Fruit fly (Drosophila melanogaster) whole organism, prepupa: ENCODE results near the gene CG16826.

Experiments used
- Blimp-1 ChIP-seq: fragments of 200-800 bp; sonication (Bioruptor generic); optimal IDR thresholded peaks from 3 replicates; lab custom pipeline; 2017; ENCODE audit warnings: missing biosample characterization, missing genetic modification characterization, mild to moderate bottlenecking, moderate library complexity, missing genetic modification reagents
- CG16779 ChIP-seq: fragments of 200-800 bp; sonication (Bioruptor generic); optimal IDR thresholded peaks from 3 replicates; lab custom pipeline; 2017; ENCODE audit warnings: missing biosample characterization, mild to moderate bottlenecking, missing genetic modification characterization
- CG3919 ChIP-seq: fragments of 200-800 bp; sonication (Bioruptor generic); optimal IDR thresholded peaks from 3 replicates; lab custom pipeline; 2016; ENCODE audit warnings: missing biosample characterization, missing genetic modification characterization
- CG6792 ChIP-seq: fragments of 200-800 bp; sonication (Bioruptor generic); optimal IDR thresholded peaks from 3 replicates; lab custom pipeline; 2016; ENCODE audit warnings: missing biosample characterization, missing genetic modification characterization
- CG7368 ChIP-seq: fragments of 200-800 bp; sonication (Bioruptor generic); optimal IDR thresholded peaks from 3 replicates; lab custom pipeline; 2016; ENCODE audit warnings: missing biosample characterization, missing genetic modification characterization
- Eip78C ChIP-seq: fragments of 200-800 bp; sonication (Bioruptor generic); peaks from one replicate; lab custom pipeline; 2016; ENCODE audit warnings: missing biosample characterization, missing genetic modification characterization
- Lpt ChIP-seq: fragments of 200-800 bp; sonication (Bioruptor generic); optimal IDR thresholded peaks from 3 replicates; lab custom pipeline; 2016; ENCODE audit warnings: missing biosample characterization, missing genetic modification characterization
- Smox ChIP-seq: fragments of 200-800 bp; sonication (Bioruptor generic); optimal IDR thresholded peaks from 3 replicates; lab custom pipeline; 2016; ENCODE audit warnings: missing biosample characterization, missing genetic modification characterization
- Sox102F ChIP-seq: fragments of 200-800 bp; sonication (Bioruptor generic); optimal IDR thresholded peaks from 2 replicates; lab custom pipeline; 2016; ENCODE audit warnings: missing biosample characterization, mild to moderate bottlenecking, missing genetic modification characterization
- dac ChIP-seq: fragments of 200-800 bp; sonication (Bioruptor generic); optimal IDR thresholded peaks from 2 replicates; lab custom pipeline; 2017; ENCODE audit warnings: missing biosample characterization, mild to moderate bottlenecking, missing genetic modification characterization
- spab ChIP-seq: fragments of 200-800 bp; sonication (Bioruptor generic); optimal IDR thresholded peaks from 2 replicates; lab custom pipeline; 2017; ENCODE audit warnings: missing biosample characterization, mild to moderate bottlenecking, missing genetic modification characterization, missing genetic modification reagents

dm6 chr2L:13347473-13347872 is at the start of gene CG16826:
- TF ChIP-seq Lpt (GFP tag; lab: Kevin White, UChicago) (no peak), CG7368 (GFP tag; lab: Kevin White, UChicago) (no peak), CG6792 (no peak), Smox (GFP tag; lab: Kevin White, UChicago) (no peak), CG3919 (no peak), Eip78C (GFP tag; lab: Kevin White, UChicago) (no peak), Sox102F (GFP tag; lab: Kevin White, UChicago) (no peak), spab (GFP tag; lab: Kevin White, UChicago) (no peak), Blimp-1 (no peak), dac (no peak), CG16779 (no peak)
